Worm (Caenorhabditis elegans): ENCODE measurements around the gene clec-143.

Gene clec-143

ce11 chrII:10470159-10470558 lies at the start of gene clec-143:
Gene clec-143 (minus strand): TSS chrII:10470297.
- TF ChIP-seq ztf-23 (GFP tag; IDR thresholded peaks at IDR 0.05) = no peak

ce11 chrII:10519863-10520262 lies 49.8 kb upstream of the clec-143 start:
- TF ChIP-seq T22C8.4 (GFP tag; IDR thresholded peaks at IDR 0.05) (no peak), ztf-29 (GFP tag; IDR thresholded peaks at IDR 0.05) (no peak), flt-1 (GFP tag; IDR thresholded peaks at IDR 0.05) (no peak), klf-2 (GFP tag; conservative IDR thresholded peaks at IDR 0.05) (no peak), cog-1 (tag; optimal IDR thresholded peaks at IDR 0.05) (no peak), tab-1 (GFP tag; IDR thresholded peaks at IDR 0.05) (no peak), ref-1 (GFP tag; conservative IDR thresholded peaks at IDR 0.05) (no peak), med-1 (GFP tag; optimal IDR thresholded peaks at IDR 0.05; ENCODE audit: insufficient read depth) (no peak), ztf-23 (GFP tag; IDR thresholded peaks at IDR 0.05) (no peak)

- TF ChIP-seq klf-2 (GFP tag; conservative IDR thresholded peaks at IDR 0.05) = no peak
- no peak for TF ChIP-seq cog-1 (tag; optimal IDR thresholded peaks at IDR 0.05)
- TF ChIP-seq tab-1 (GFP tag; IDR thresholded peaks at IDR 0.05) = no peak
- TF ChIP-seq ref-1 (GFP tag; conservative IDR thresholded peaks at IDR 0.05) = no peak
- TF ChIP-seq ztf-23 (GFP tag; IDR thresholded peaks at IDR 0.05) = no peak
Measured at ce11 chrII:10519017-10519416, 48.9 kb upstream of the clec-143 start, which contains the start of gene F59B10.4. Gene F59B10.4 (minus strand): TSS chrII:10519117.

- no peak for TF ChIP-seq T22C8.4 (GFP tag; IDR thresholded peaks at IDR 0.05)
- TF ChIP-seq ztf-23 (GFP tag; IDR thresholded peaks at IDR 0.05) = no peak
- no peak for TF ChIP-seq cog-1 (tag; optimal IDR thresholded peaks at IDR 0.05)
- no peak for TF ChIP-seq flt-1 (GFP tag; IDR thresholded peaks at IDR 0.05)
- TF ChIP-seq klf-2 (GFP tag; conservative IDR thresholded peaks at IDR 0.05) = no peak
- TF ChIP-seq tab-1 (GFP tag; IDR thresholded peaks at IDR 0.05) = no peak
- TF ChIP-seq ztf-29 (GFP tag; IDR thresholded peaks at IDR 0.05) = no peak
- TF ChIP-seq ref-1 (GFP tag; conservative IDR thresholded peaks at IDR 0.05) = no peak
- no peak for TF ChIP-seq med-1 (GFP tag; optimal IDR thresholded peaks at IDR 0.05; ENCODE audit: insufficient read depth)
Measured at ce11 chrII:10516375-10516774, 46.3 kb upstream of the clec-143 start.

- TF ChIP-seq tab-1 (GFP tag; IDR thresholded peaks at IDR 0.05) (no peak), ref-1 (GFP tag; conservative IDR thresholded peaks at IDR 0.05) (no peak), ztf-29 (GFP tag; IDR thresholded peaks at IDR 0.05) (no peak), ztf-23 (GFP tag; IDR thresholded peaks at IDR 0.05) (no peak), flt-1 (GFP tag; IDR thresholded peaks at IDR 0.05) (no peak), klf-2 (GFP tag; conservative IDR thresholded peaks at IDR 0.05) (no peak), T22C8.4 (GFP tag; IDR thresholded peaks at IDR 0.05) (no peak), med-1 (GFP tag; optimal IDR thresholded peaks at IDR 0.05; ENCODE audit: insufficient read depth) (no peak)
Measured at ce11 chrII:10515422-10515821, 45.3 kb upstream of the clec-143 start.

- TF ChIP-seq ztf-23 (GFP tag; IDR thresholded peaks at IDR 0.05) = no peak
- TF ChIP-seq cog-1 (tag; optimal IDR thresholded peaks at IDR 0.05) = no peak
- TF ChIP-seq tab-1 (GFP tag; IDR thresholded peaks at IDR 0.05) = no peak
- TF ChIP-seq flt-1 (GFP tag; IDR thresholded peaks at IDR 0.05) = no peak
- TF ChIP-seq klf-2 (GFP tag; conservative IDR thresholded peaks at IDR 0.05) = no peak
- TF ChIP-seq T22C8.4 (GFP tag; IDR thresholded peaks at IDR 0.05) = no peak
- TF ChIP-seq ref-1 (GFP tag; conservative IDR thresholded peaks at IDR 0.05) = no peak
- TF ChIP-seq ztf-29 (GFP tag; IDR thresholded peaks at IDR 0.05) = no peak
Measured at ce11 chrII:10513377-10513776, 43.3 kb upstream of the clec-143 start.

- no peak for TF ChIP-seq klf-2 (GFP tag; conservative IDR thresholded peaks at IDR 0.05)
- TF ChIP-seq flt-1 (GFP tag; IDR thresholded peaks at IDR 0.05) = no peak
- no peak for TF ChIP-seq ztf-29 (GFP tag; IDR thresholded peaks at IDR 0.05)
- no peak for TF ChIP-seq med-1 (GFP tag; optimal IDR thresholded peaks at IDR 0.05; ENCODE audit: insufficient read depth)
- no peak for TF ChIP-seq cog-1 (tag; optimal IDR thresholded peaks at IDR 0.05)
- no peak for TF ChIP-seq tab-1 (GFP tag; IDR thresholded peaks at IDR 0.05)
- TF ChIP-seq ztf-23 (GFP tag; IDR thresholded peaks at IDR 0.05) = no peak
Measured at ce11 chrII:10510242-10510641, 40.1 kb upstream of the clec-143 start, which contains the start of gene F59B10.3. Gene F59B10.3 (plus strand): TSS chrII:10510542.

ce11 chrII:10509746-10510145 lies 39.6 kb upstream of the clec-143 start, which contains the start of gene F59B10.2:
Gene F59B10.2 (minus strand): TSS chrII:10509846.
- TF ChIP-seq tab-1 (GFP tag; IDR thresholded peaks at IDR 0.05) (no peak), cog-1 (tag; optimal IDR thresholded peaks at IDR 0.05) (no peak), med-1 (GFP tag; optimal IDR thresholded peaks at IDR 0.05; ENCODE audit: insufficient read depth) (no peak), flt-1 (GFP tag; IDR thresholded peaks at IDR 0.05) (no peak), ztf-23 (GFP tag; IDR thresholded peaks at IDR 0.05) (no peak), ztf-29 (GFP tag; IDR thresholded peaks at IDR 0.05) (no peak), ref-1 (GFP tag; conservative IDR thresholded peaks at IDR 0.05) (no peak), klf-2 (GFP tag; conservative IDR thresholded peaks at IDR 0.05) (no peak), T22C8.4 (GFP tag; IDR thresholded peaks at IDR 0.05) (no peak)

- TF ChIP-seq ztf-23 (GFP tag; IDR thresholded peaks at IDR 0.05) = no peak
- no peak for TF ChIP-seq flt-1 (GFP tag; IDR thresholded peaks at IDR 0.05)
- no peak for TF ChIP-seq ref-1 (GFP tag; conservative IDR thresholded peaks at IDR 0.05)
- no peak for TF ChIP-seq klf-2 (GFP tag; conservative IDR thresholded peaks at IDR 0.05)
- TF ChIP-seq ztf-29 (GFP tag; IDR thresholded peaks at IDR 0.05) = no peak
- no peak for TF ChIP-seq cog-1 (tag; optimal IDR thresholded peaks at IDR 0.05)
- TF ChIP-seq T22C8.4 (GFP tag; IDR thresholded peaks at IDR 0.05) = no peak
- no peak for TF ChIP-seq tab-1 (GFP tag; IDR thresholded peaks at IDR 0.05)
- TF ChIP-seq med-1 (GFP tag; optimal IDR thresholded peaks at IDR 0.05; ENCODE audit: insufficient read depth) = no peak
Measured at ce11 chrII:10507906-10508305, 37.8 kb upstream of the clec-143 start.

ce11 chrII:10505949-10506348 lies 35.9 kb upstream of the clec-143 start:
- TF ChIP-seq med-1 (GFP tag; optimal IDR thresholded peaks at IDR 0.05; ENCODE audit: insufficient read depth) (no peak), ztf-23 (GFP tag; IDR thresholded peaks at IDR 0.05) (no peak), flt-1 (GFP tag; IDR thresholded peaks at IDR 0.05) (no peak), ref-1 (GFP tag; conservative IDR thresholded peaks at IDR 0.05) (no peak), tab-1 (GFP tag; IDR thresholded peaks at IDR 0.05) (no peak), T22C8.4 (GFP tag; IDR thresholded peaks at IDR 0.05) (no peak), klf-2 (GFP tag; conservative IDR thresholded peaks at IDR 0.05) (no peak), ztf-29 (GFP tag; IDR thresholded peaks at IDR 0.05) (no peak), cog-1 (tag; optimal IDR thresholded peaks at IDR 0.05) (no peak)

Measured in whole organism, midembryonic.